Fruit fly (Drosophila melanogaster) whole organism, embryonic: ENCODE measurements around the gene MESR3.

Source experiments
- BEAF-32 ChIP-seq: fragments of 200-800 bp; sonication (Bioruptor generic); optimal IDR thresholded peaks from 3 replicates; lab custom pipeline; 2017; ENCODE audit warnings: missing biosample characterization, missing genetic modification characterization, mild to moderate bottlenecking, moderate library complexity, missing genetic modification reagents
- CG10321 ChIP-seq: fragments of 200-800 bp; sonication (Bioruptor generic); IDR thresholded peaks from 2 replicates; pipeline ENCODE4 v1.3.6; 2022; ENCODE audit warnings: missing biosample characterization, missing genetic modification characterization
- CG10462 ChIP-seq: fragments of 200-800 bp; sonication (Bioruptor generic); optimal IDR thresholded peaks from 2 replicates; lab custom pipeline; 2016; ENCODE audit warnings: missing biosample characterization, missing genetic modification characterization
- CG11723 ChIP-seq: fragments of 200-800 bp; sonication (Bioruptor generic); optimal IDR thresholded peaks from 2 replicates; lab custom pipeline; 2017; ENCODE audit warnings: missing biosample characterization, mild to moderate bottlenecking, missing genetic modification characterization
- CG13123 ChIP-seq: fragments of 200-800 bp; sonication (Bioruptor generic); optimal IDR thresholded peaks from 2 replicates; lab custom pipeline; 2016; ENCODE audit warnings: missing biosample characterization, missing genetic modification characterization
- CG14710 ChIP-seq: fragments of 200-800 bp; sonication (Bioruptor generic); optimal IDR thresholded peaks from 3 replicates; lab custom pipeline; 2019; ENCODE audit warnings: missing biosample characterization, mild to moderate bottlenecking, missing genetic modification characterization, moderate library complexity
- CG15601 ChIP-seq: fragments of 200-800 bp; sonication (Bioruptor generic); optimal IDR thresholded peaks from 3 replicates; lab custom pipeline; 2019; ENCODE audit warnings: missing biosample characterization, mild to moderate bottlenecking, missing genetic modification characterization, moderate library complexity
- CG18476 ChIP-seq: fragments of 200-800 bp; sonication (Bioruptor generic); optimal IDR thresholded peaks from 2 replicates; lab custom pipeline; 2016; ENCODE audit warnings: missing biosample characterization, mild to moderate bottlenecking, missing genetic modification characterization
- CG31365 ChIP-seq: fragments of 200-800 bp; sonication (Bioruptor generic); optimal IDR thresholded peaks from 2 replicates; lab custom pipeline; 2018; ENCODE audit warnings: missing biosample characterization, mild to moderate bottlenecking, missing genetic modification characterization
- CG32767 ChIP-seq: fragments of 200-800 bp; sonication (Bioruptor generic); IDR thresholded peaks from 2 replicates; pipeline ENCODE4 v1.3.6; 2022; ENCODE audit warnings: missing biosample characterization, missing genetic modification characterization
- CG3847 ChIP-seq: fragments of 200-800 bp; sonication (Bioruptor generic); IDR thresholded peaks from 2 replicates; pipeline ENCODE4 v1.3.6; 2022; ENCODE audit warnings: missing biosample characterization, missing genetic modification characterization
- CG4707 ChIP-seq: fragments of 200-800 bp; sonication (Bioruptor generic); optimal IDR thresholded peaks from 2 replicates; lab custom pipeline; 2018; ENCODE audit warnings: missing biosample characterization, mild to moderate bottlenecking, missing genetic modification characterization, moderate library complexity
- CG6272 ChIP-seq: fragments of 200-800 bp; sonication (Bioruptor generic); IDR thresholded peaks from 2 replicates; pipeline ENCODE4 v1.3.6; 2022; ENCODE audit warnings: missing biosample characterization, missing genetic modification characterization
- CG6854 ChIP-seq: fragments of 200-800 bp; sonication (Bioruptor generic); optimal IDR thresholded peaks from 3 replicates; lab custom pipeline; 2017; ENCODE audit warnings: missing biosample characterization, mild to moderate bottlenecking, missing genetic modification characterization
- CG7556 ChIP-seq: fragments of 200-800 bp; sonication (Bioruptor generic); optimal IDR thresholded peaks from 2 replicates; lab custom pipeline; 2017; ENCODE audit warnings: missing biosample characterization, mild to moderate bottlenecking, missing genetic modification characterization
- CG8281 ChIP-seq: fragments of 200-800 bp; sonication (Bioruptor generic); optimal IDR thresholded peaks from 2 replicates; lab custom pipeline; 2018; ENCODE audit warnings: missing biosample characterization, mild to moderate bottlenecking, missing genetic modification characterization, moderate library complexity
- CG9437 ChIP-seq: fragments of 200-800 bp; sonication (Bioruptor generic); optimal IDR thresholded peaks from 2 replicates; lab custom pipeline; 2018; ENCODE audit warnings: missing biosample characterization, mild to moderate bottlenecking, missing genetic modification characterization
- CG9797 ChIP-seq: fragments of 200-800 bp; sonication (Bioruptor generic); optimal IDR thresholded peaks from 3 replicates; lab custom pipeline; 2018; ENCODE audit warnings: missing biosample characterization, mild to moderate bottlenecking, missing genetic modification characterization
- CG9817 ChIP-seq: fragments of 200-800 bp; sonication (Bioruptor generic); optimal IDR thresholded peaks from 2 replicates; lab custom pipeline; 2018; ENCODE audit warnings: missing biosample characterization, mild to moderate bottlenecking, missing genetic modification characterization, moderate library complexity
- Fer3 ChIP-seq: fragments of 200-800 bp; sonication (Bioruptor generic); optimal IDR thresholded peaks from 2 replicates; lab custom pipeline; 2018; ENCODE audit warnings: missing biosample characterization, mild to moderate bottlenecking, missing genetic modification characterization, moderate library complexity
- HLH54F ChIP-seq: fragments of 200-800 bp; sonication (Bioruptor generic); optimal IDR thresholded peaks from 3 replicates; lab custom pipeline; 2016; ENCODE audit warnings: missing biosample characterization, missing genetic modification characterization
- HLHmδ ChIP-seq: fragments of 200-800 bp; sonication (Bioruptor generic); optimal IDR thresholded peaks from 2 replicates; lab custom pipeline; 2018; ENCODE audit warnings: missing biosample characterization, mild to moderate bottlenecking, missing genetic modification characterization, moderate library complexity
- Max ChIP-seq: fragments of 200-800 bp; sonication (Bioruptor generic); optimal IDR thresholded peaks from 2 replicates; lab custom pipeline; 2016; ENCODE audit warnings: missing biosample characterization, mild to moderate bottlenecking, missing genetic modification characterization
- NFAT ChIP-seq: fragments of 200-800 bp; sonication (Bioruptor generic); IDR thresholded peaks from 2 replicates; pipeline ENCODE4 v1.3.6; 2022; ENCODE audit warnings: missing biosample characterization, missing genetic modification characterization
- Rx ChIP-seq: fragments of 200-800 bp; sonication (Bioruptor generic); IDR thresholded peaks from 2 replicates; pipeline ENCODE4 v1.3.6; 2022; ENCODE audit warnings: missing biosample characterization, missing genetic modification characterization
- Tbp ChIP-seq: fragments of >200 bp; optimal IDR thresholded peaks from 2 replicates; lab custom pipeline; 2018; ENCODE audit warnings: missing biosample characterization, missing genetic modification characterization
- Xrp1 ChIP-seq: fragments of 200-800 bp; sonication (Bioruptor generic); IDR thresholded peaks from 2 replicates; pipeline ENCODE4 v1.3.6; 2022; ENCODE audit warnings: missing biosample characterization, missing genetic modification characterization
- bcd ChIP-seq: fragments of 200-800 bp; sonication (Bioruptor generic); optimal IDR thresholded peaks from 2 replicates; lab custom pipeline; 2017; ENCODE audit warnings: missing biosample characterization, mild to moderate bottlenecking, missing genetic modification characterization
- cad ChIP-seq: fragments of >200 bp; optimal IDR thresholded peaks from 2 replicates; lab custom pipeline; 2017; ENCODE audit warnings: missing biosample characterization, missing genetic modification characterization
- caup ChIP-seq: fragments of 200-800 bp; sonication (Bioruptor generic); optimal IDR thresholded peaks from 3 replicates; lab custom pipeline; 2017; ENCODE audit warnings: missing biosample characterization, mild to moderate bottlenecking, missing genetic modification characterization, moderate library complexity; ENCODE audit not compliant: severe bottlenecking
- ci ChIP-seq: fragments of 200-800 bp; sonication (Bioruptor generic); IDR thresholded peaks from 3 replicates; pipeline ENCODE4 v1.3.6; 2022; ENCODE audit warnings: missing biosample characterization, missing genetic modification characterization
- crp ChIP-seq, 2 experiments: fragments of 200-800 bp; sonication (Bioruptor generic); optimal IDR thresholded peaks; 2 replicates in 1 of 2; 3 replicates in 1 of 2; lab custom pipeline; 2017; ENCODE audit warnings: missing biosample characterization in 2 of 2, missing genetic modification characterization in 2 of 2, mild to moderate bottlenecking in 1 of 2, moderate library complexity in 1 of 2
- ems ChIP-seq: fragments of 200-800 bp; sonication (Bioruptor generic); optimal IDR thresholded peaks from 3 replicates; lab custom pipeline; 2016; ENCODE audit warnings: missing biosample characterization, missing genetic modification characterization
- en ChIP-seq: fragments of 200-800 bp; sonication (Bioruptor generic); optimal IDR thresholded peaks from 2 replicates; lab custom pipeline; 2016; ENCODE audit warnings: missing biosample characterization, missing genetic modification characterization
- fd96Cb ChIP-seq: fragments of 200-800 bp; sonication (Bioruptor generic); optimal IDR thresholded peaks from 2 replicates; lab custom pipeline; 2018; ENCODE audit warnings: missing biosample characterization, mild to moderate bottlenecking, missing genetic modification characterization, moderate library complexity
- fu2 ChIP-seq: fragments of 200-800 bp; sonication (Bioruptor generic); optimal IDR thresholded peaks from 2 replicates; lab custom pipeline; 2016; ENCODE audit warnings: missing biosample characterization, missing genetic modification characterization
- gsb ChIP-seq: fragments of 200-800 bp; sonication (Bioruptor generic); IDR thresholded peaks from 2 replicates; pipeline ENCODE4 v1.3.6; 2022; ENCODE audit warnings: missing biosample characterization, missing genetic modification characterization
- ham ChIP-seq: fragments of 200-800 bp; sonication (Bioruptor generic); IDR thresholded peaks from 2 replicates; pipeline ENCODE4 v1.3.6; 2022; ENCODE audit warnings: missing biosample characterization, missing genetic modification characterization
- hbn ChIP-seq: fragments of 200-800 bp; sonication (Bioruptor generic); IDR thresholded peaks from 2 replicates; pipeline ENCODE4 v1.3.6; 2022; ENCODE audit warnings: missing biosample characterization, missing genetic modification characterization; ENCODE audit not compliant: partially characterized antibody
- hth ChIP-seq: fragments of >200 bp; optimal IDR thresholded peaks from 2 replicates; lab custom pipeline; 2017; ENCODE audit warnings: inconsistent platforms
- ind ChIP-seq: fragments of 200-800 bp; sonication (Bioruptor generic); optimal IDR thresholded peaks from 3 replicates; lab custom pipeline; 2016; ENCODE audit warnings: missing biosample characterization, missing genetic modification characterization
- jumu ChIP-seq: fragments of 200-800 bp; sonication (Bioruptor generic); optimal IDR thresholded peaks from 3 replicates; lab custom pipeline; 2016; ENCODE audit warnings: missing biosample characterization, missing genetic modification characterization
- lbe ChIP-seq: fragments of 200-800 bp; sonication (Bioruptor generic); optimal IDR thresholded peaks from 2 replicates; lab custom pipeline; 2016; ENCODE audit warnings: missing biosample characterization, mild to moderate bottlenecking, missing genetic modification characterization
- nom ChIP-seq: fragments of 200-800 bp; sonication (Bioruptor generic); optimal IDR thresholded peaks from 2 replicates; lab custom pipeline; 2017; ENCODE audit warnings: missing biosample characterization, missing genetic modification characterization, mild to moderate bottlenecking, moderate library complexity, missing genetic modification reagents
- phol ChIP-seq: fragments of 200-800 bp; sonication (Bioruptor generic); optimal IDR thresholded peaks from 3 replicates; lab custom pipeline; 2018; ENCODE audit warnings: missing biosample characterization, mild to moderate bottlenecking, missing genetic modification characterization, moderate library complexity
- pzg ChIP-seq: fragments of 200-800 bp; sonication (Bioruptor generic); optimal IDR thresholded peaks from 3 replicates; lab custom pipeline; 2018; ENCODE audit warnings: missing biosample characterization, mild to moderate bottlenecking, missing genetic modification characterization, moderate library complexity
- salm ChIP-seq: fragments of 200-800 bp; sonication (Bioruptor generic); optimal IDR thresholded peaks from 2 replicates; lab custom pipeline; 2018; ENCODE audit warnings: missing biosample characterization, mild to moderate bottlenecking, missing genetic modification characterization
- schlank ChIP-seq: fragments of 200-800 bp; sonication (Bioruptor generic); optimal IDR thresholded peaks from 2 replicates; lab custom pipeline; 2018; ENCODE audit warnings: missing biosample characterization, mild to moderate bottlenecking, missing genetic modification characterization
- sisA ChIP-seq: fragments of 200-800 bp; sonication (Bioruptor generic); IDR thresholded peaks from 2 replicates; pipeline ENCODE4 v1.3.6; 2022; ENCODE audit warnings: missing biosample characterization, missing genetic modification characterization
- slbo ChIP-seq: fragments of 200-800 bp; sonication (Bioruptor generic); IDR thresholded peaks from 2 replicates; pipeline ENCODE4 v1.3.6; 2022; ENCODE audit warnings: missing biosample characterization, missing genetic modification characterization
- tap ChIP-seq: fragments of 200-800 bp; optimal IDR thresholded peaks from 3 replicates; lab custom pipeline; 2019; ENCODE audit warnings: missing biosample characterization, mild to moderate bottlenecking, missing genetic modification characterization, moderate library complexity
- tio ChIP-seq: fragments of 200-800 bp; sonication (Bioruptor generic); optimal IDR thresholded peaks from 2 replicates; lab custom pipeline; 2017; ENCODE audit warnings: missing biosample characterization, missing genetic modification characterization, inconsistent platforms

The MESR3 gene

DNA sequence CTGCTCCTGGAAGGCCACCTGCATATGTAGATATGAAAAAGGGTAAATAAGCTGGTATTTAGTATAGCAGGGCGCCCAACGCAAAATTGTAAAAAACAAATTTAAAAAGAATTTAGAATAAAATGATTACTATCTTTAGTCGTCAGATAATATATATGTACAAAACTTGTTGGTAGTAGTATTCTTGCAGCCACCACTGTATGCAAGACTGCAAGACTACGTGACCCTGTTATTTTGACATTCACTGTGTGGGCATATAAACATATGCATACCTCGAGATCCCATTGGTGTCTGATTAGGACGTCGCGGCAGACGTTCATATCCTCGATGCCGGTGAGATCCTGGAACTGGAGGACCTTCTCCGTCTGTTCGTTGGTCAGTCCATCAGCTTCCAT is 90.8 kb downstream of the MESR3 start (continued):
- TF ChIP-seq CG11723 (GFP tag; lab: Kevin White, UChicago) (no peak), ems (GFP tag; lab: Kevin White, UChicago) (no peak), lbe (peak; percentile 7), sisA (GFP tag; lab: Robert Waterston, UW) (no peak; the same call in 1 of the 2 replicates), CG4707 (GFP tag; lab: Kevin White, UChicago) (no peak), CG31365 (tag; lab: Kevin White, UChicago) (no peak), salm (tag; lab: Kevin White, UChicago) (no peak), CG13123 (GFP tag; lab: Kevin White, UChicago) (no peak), crp (GFP tag; optimal IDR thresholded peaks at IDR 0.05; lab: Kevin White, UChicago) (no peak), tio (no peak), Tbp (GFP tag; lab: Kevin White, UChicago) (no peak), CG6854 (GFP tag; lab: Kevin White, UChicago) (no peak), CG7556 (GFP tag; lab: Kevin White, UChicago) (no peak), schlank (tag; lab: Kevin White, UChicago) (no peak), CG14710 (no peak), hth (no peak), CG6272 (no peak), CG10462 (GFP tag; lab: Kevin White, UChicago) (no peak), slbo (GFP tag; lab: Robert Waterston, UW) (peak; percentile 77), CG15601 (tag; lab: Kevin White, UChicago) (no peak), jumu (GFP tag; lab: Kevin White, UChicago) (no peak), HLHmδ (no peak), pzg (GFP tag; lab: Kevin White, UChicago) (no peak), cad (GFP tag; lab: Kevin White, UChicago) (no peak), fd96Cb (tag; lab: Kevin White, UChicago) (no peak), NFAT (GFP tag; lab: Robert Waterston, UW) (no peak; the same call in 1 of the 2 replicates), Xrp1 (GFP tag; lab: Robert Waterston, UW) (peak; percentile 31; the same call in 1 of the 2 replicates), fu2 (no peak), nom (no peak), gsb (GFP tag; lab: Robert Waterston, UW) (no peak), CG9797 (no peak), CG8281 (tag; lab: Kevin White, UChicago) (no peak), CG9437 (GFP tag; lab: Kevin White, UChicago) (no peak), ham (GFP tag; lab: Robert Waterston, UW) (no peak), en (no peak), phol (tag; lab: Kevin White, UChicago) (no peak), Fer3 (peak; percentile 28), ind (peak; percentile 33), hbn (no peak), ci (GFP tag; lab: Robert Waterston, UW) (peak; percentile 50; the same call in 2 of the 3 replicates), CG3847 (GFP tag; lab: Robert Waterston, UW) (no peak), CG10321 (GFP tag; lab: Robert Waterston, UW) (no peak), BEAF-32 (GFP tag; lab: Kevin White, UChicago) (no peak), CG32767 (GFP tag; lab: Robert Waterston, UW) (no peak), tap (tag; lab: Kevin White, UChicago) (no peak), CG9817 (tag; lab: Kevin White, UChicago) (no peak), Rx (GFP tag; lab: Robert Waterston, UW) (no peak), HLH54F (GFP tag; lab: Kevin White, UChicago) (peak; percentile 4), bcd (GFP tag; lab: Kevin White, UChicago) (no peak), caup (GFP tag; lab: Kevin White, UChicago) (peak; percentile 24), Max (GFP tag; lab: Kevin White, UChicago) (peak; percentile 38), CG18476 (GFP tag; lab: Kevin White, UChicago) (no peak)
